Worm (Caenorhabditis elegans): ENCODE measurements around the gene C06A1.3.

C06A1.3 gene

DNA sequence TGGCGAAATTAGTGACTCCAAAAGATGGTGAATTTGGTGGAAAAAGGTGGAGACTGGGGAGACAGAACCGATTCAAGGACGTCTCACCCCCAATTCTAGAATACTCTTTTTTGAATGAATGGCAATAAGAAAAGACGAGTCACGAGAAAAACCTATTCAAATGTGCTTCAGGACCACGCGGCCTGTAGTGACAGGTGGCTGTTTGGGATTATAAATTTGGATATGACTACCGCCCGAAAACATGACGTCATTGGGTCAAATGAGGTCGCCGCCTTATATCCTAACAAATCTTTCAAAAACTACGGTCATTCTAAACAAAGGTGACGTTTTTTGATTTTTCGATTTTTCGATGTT is 18.0 kb upstream of the C06A1.3 start:
- peak; percentile 64 for TF ChIP-seq hlh-30 (tag; optimal IDR thresholded peaks at IDR 0.05; ENCODE audit: insufficient read depth)
- TF ChIP-seq ceh-31 (tag; optimal IDR thresholded peaks at IDR 0.05): no peak
- peak; percentile 10 for TF ChIP-seq unc-55 (GFP tag; optimal IDR thresholded peaks at IDR 0.05)
- TF ChIP-seq C38D4.7 (GFP tag; optimal IDR thresholded peaks at IDR 0.05): no peak
- TF ChIP-seq rnt-1 (tag; optimal IDR thresholded peaks at IDR 0.05): no peak

DNA sequence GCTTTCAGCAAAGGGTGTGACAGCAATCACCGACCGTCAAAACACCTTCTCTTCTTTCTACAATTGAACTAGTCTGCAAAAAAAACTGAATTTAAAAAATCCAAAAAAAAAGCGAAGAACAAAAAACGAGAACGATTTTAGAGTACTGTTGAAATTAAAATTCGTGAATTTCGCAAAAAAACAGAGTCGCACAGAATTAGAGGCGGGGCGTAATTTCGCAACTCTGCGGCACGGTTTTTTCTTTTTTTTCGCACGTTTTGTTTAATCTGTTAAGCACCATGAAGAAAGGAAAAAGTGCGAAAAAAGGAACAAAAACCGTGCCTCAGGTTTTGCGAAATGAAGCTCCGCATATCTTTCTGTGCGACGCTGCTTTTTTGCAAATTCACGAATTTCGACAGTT is 17.1 kb upstream of the C06A1.3 start, which contains the start of gene mnk-1:
mnk-1 (minus strand) TSS at position 73 of the 400 bp plus-strand sequence.
- TF ChIP-seq C08G9.2 (tag; optimal IDR thresholded peaks at IDR 0.05): no peak
- TF ChIP-seq ama-1 (optimal IDR thresholded peaks at IDR 0.05): no peak
- TF ChIP-seq nfya-1 (tag; optimal IDR thresholded peaks at IDR 0.05): no peak
- TF ChIP-seq odd-2 (tag; optimal IDR thresholded peaks at IDR 0.05): no peak
- no peak for TF ChIP-seq pax-1 (tag; optimal IDR thresholded peaks at IDR 0.05)
- no peak for TF ChIP-seq zip-5 (tag; optimal IDR thresholded peaks at IDR 0.05)
- TF ChIP-seq pha-4 (tag; optimal IDR thresholded peaks at IDR 0.05): no peak
- TF ChIP-seq unc-3 (GFP tag; conservative IDR thresholded peaks at IDR 0.05): no peak
- TF ChIP-seq unc-3 (tag; optimal IDR thresholded peaks at IDR 0.05): no peak
- no peak for TF ChIP-seq ceh-34 (tag; optimal IDR thresholded peaks at IDR 0.05)
- TF ChIP-seq che-1 (tag; optimal IDR thresholded peaks at IDR 0.05): no peak
- TF ChIP-seq ets-4 (tag; optimal IDR thresholded peaks at IDR 0.05): no peak
- TF ChIP-seq dve-1 (tag; optimal IDR thresholded peaks at IDR 0.05): no peak
- TF ChIP-seq F13H6.1 (tag; optimal IDR thresholded peaks at IDR 0.05): no peak
- no peak for TF ChIP-seq ahr-1 (tag; optimal IDR thresholded peaks at IDR 0.05)

- no peak for TF ChIP-seq pha-4 (tag; optimal IDR thresholded peaks at IDR 0.05)
- TF ChIP-seq hlh-8 (tag; optimal IDR thresholded peaks at IDR 0.05): no peak
- no peak for TF ChIP-seq ceh-34 (tag; optimal IDR thresholded peaks at IDR 0.05)
- peak; percentile 43 for TF ChIP-seq tbx-2 (tag; optimal IDR thresholded peaks at IDR 0.05)
- peak; percentile 12 for TF ChIP-seq ref-2 (tag; optimal IDR thresholded peaks at IDR 0.05)
- no peak for TF ChIP-seq gmeb-2 (tag; optimal IDR thresholded peaks at IDR 0.05)
- no peak for TF ChIP-seq Y22D7AL.16 (tag; optimal IDR thresholded peaks at IDR 0.05)
- TF ChIP-seq F13H6.1 (tag; optimal IDR thresholded peaks at IDR 0.05): no peak
- TF ChIP-seq elt-4 (tag; optimal IDR thresholded peaks at IDR 0.05): no peak
- no peak for TF ChIP-seq ceh-6 (GFP tag; optimal IDR thresholded peaks at IDR 0.05)
- TF ChIP-seq syd-9 (tag; optimal IDR thresholded peaks at IDR 0.05): no peak
- TF ChIP-seq elt-2 (tag; optimal IDR thresholded peaks at IDR 0.05): no peak
- no peak for TF ChIP-seq pag-3 (tag; optimal IDR thresholded peaks at IDR 0.05; ENCODE audit: borderline replicate concordance)
- TF ChIP-seq unc-86 (tag; optimal IDR thresholded peaks at IDR 0.05): no peak
- peak; percentile 55 for TF ChIP-seq ceh-18 (tag; optimal IDR thresholded peaks at IDR 0.05)
- TF ChIP-seq ets-4 (tag; optimal IDR thresholded peaks at IDR 0.05): no peak
- TF ChIP-seq C38D4.7 (GFP tag; optimal IDR thresholded peaks at IDR 0.05): no peak
- no peak for TF ChIP-seq npax-4 (tag; optimal IDR thresholded peaks at IDR 0.05)
- TF ChIP-seq hlh-15 (tag; optimal IDR thresholded peaks at IDR 0.05): no peak
- peak; percentile 92 for TF ChIP-seq unc-55 (GFP tag; optimal IDR thresholded peaks at IDR 0.05)
- no peak for TF ChIP-seq ceh-45 (GFP tag; IDR thresholded peaks at IDR 0.05)
- TF ChIP-seq ttx-3 (tag; optimal IDR thresholded peaks at IDR 0.05): no peak
- TF ChIP-seq nfya-1 (tag; optimal IDR thresholded peaks at IDR 0.05): peak; percentile 4
- TF ChIP-seq zip-5 (tag; optimal IDR thresholded peaks at IDR 0.05): no peak
- TF ChIP-seq ceh-24 (tag; optimal IDR thresholded peaks at IDR 0.05): no peak
Observed at ce11 chrII:10555484-10556075, 16.5 kb upstream of the C06A1.3 start.

- TF ChIP-seq elt-2 (tag; optimal IDR thresholded peaks at IDR 0.05) (peak; percentile 25), ttx-3 (tag; optimal IDR thresholded peaks at IDR 0.05) (no peak)
Observed at ce11 chrII:10556550-10557205, 15.4 kb upstream of the C06A1.3 start.

All from whole organism, late embryonic.